Worm (Caenorhabditis elegans): Measurements from ENCODE around the gene zip-11.

- TF ChIP-seq flt-1 (GFP tag; IDR thresholded peaks at IDR 0.05), result no peak
- TF ChIP-seq med-1 (GFP tag; optimal IDR thresholded peaks at IDR 0.05; ENCODE audit: insufficient read depth), result no peak
- TF ChIP-seq tab-1 (GFP tag; IDR thresholded peaks at IDR 0.05), result no peak
- TF ChIP-seq ztf-29 (GFP tag; IDR thresholded peaks at IDR 0.05), result no peak
- TF ChIP-seq cog-1 (tag; optimal IDR thresholded peaks at IDR 0.05), result no peak
- no peak for TF ChIP-seq klf-2 (GFP tag; conservative IDR thresholded peaks at IDR 0.05)
- TF ChIP-seq T22C8.4 (GFP tag; IDR thresholded peaks at IDR 0.05), result no peak
These were observed 39.0 kb downstream of the zip-11 start, which contains the start of gene elks-1 for ce11 chrIV:3349977-3350580.

Data from whole organism, midembryonic.